Fruit fly (Drosophila melanogaster) whole organism, embryonic: ENCODE results near the gene Ugt35E2.

Source experiments
- Blimp-1 ChIP-seq: fragments of 200-800 bp; sonication (Bioruptor generic); optimal IDR thresholded peaks from 3 replicates; lab custom pipeline; 2018; ENCODE audit warnings: missing biosample characterization, missing genetic modification characterization, mild to moderate bottlenecking, moderate library complexity, missing genetic modification reagents
- CG10321 ChIP-seq: fragments of 200-800 bp; sonication (Bioruptor generic); IDR thresholded peaks from 2 replicates; pipeline ENCODE4 v1.3.6; 2022; ENCODE audit warnings: missing biosample characterization, missing genetic modification characterization
- CG12071 ChIP-seq: fragments of 200-800 bp; sonication (Bioruptor generic); optimal IDR thresholded peaks from 3 replicates; lab custom pipeline; 2018; ENCODE audit warnings: missing biosample characterization, mild to moderate bottlenecking, missing genetic modification characterization
- CG12104 ChIP-seq: fragments of 200-800 bp; sonication (Bioruptor generic); optimal IDR thresholded peaks from 3 replicates; lab custom pipeline; 2016; ENCODE audit warnings: missing biosample characterization, missing genetic modification characterization
- CG14441 ChIP-seq: fragments of 200-800 bp; sonication (Bioruptor generic); IDR thresholded peaks from 2 replicates; pipeline ENCODE4 v1.3.6; 2022; ENCODE audit warnings: missing biosample characterization, missing genetic modification characterization
- CG1529 ChIP-seq: fragments of 200-800 bp; sonication (Bioruptor generic); optimal IDR thresholded peaks from 3 replicates; lab custom pipeline; 2018; ENCODE audit warnings: missing biosample characterization, missing genetic modification characterization
- CG16863 ChIP-seq: fragments of 200-800 bp; sonication (Bioruptor generic); optimal IDR thresholded peaks from 3 replicates; lab custom pipeline; 2016; ENCODE audit warnings: missing biosample characterization, missing genetic modification characterization
- CG18262 ChIP-seq: fragments of 200-800 bp; optimal IDR thresholded peaks from 3 replicates; lab custom pipeline; 2019; ENCODE audit warnings: missing biosample characterization, mild to moderate bottlenecking, missing genetic modification characterization, moderate library complexity
- CG2678 ChIP-seq: fragments of 200-800 bp; sonication (Bioruptor generic); optimal IDR thresholded peaks from 3 replicates; lab custom pipeline; 2019; ENCODE audit warnings: missing biosample characterization, mild to moderate bottlenecking, missing genetic modification characterization, moderate library complexity
- CG32767 ChIP-seq: fragments of 200-800 bp; sonication (Bioruptor generic); IDR thresholded peaks from 2 replicates; pipeline ENCODE4 v1.3.6; 2022; ENCODE audit warnings: missing biosample characterization, missing genetic modification characterization
- CG43689 ChIP-seq: fragments of 200-800 bp; sonication (Bioruptor generic); IDR thresholded peaks from 2 replicates; pipeline ENCODE4 v1.3.6; 2022; ENCODE audit warnings: missing biosample characterization, missing genetic modification characterization
- CG6791 ChIP-seq: fragments of 200-800 bp; sonication (Bioruptor generic); IDR thresholded peaks from 3 replicates; pipeline ENCODE4 v1.3.6; 2022; ENCODE audit warnings: missing biosample characterization, missing genetic modification characterization; ENCODE audit not compliant: partially characterized antibody
- CG7271 ChIP-seq: fragments of 200-800 bp; sonication (Bioruptor generic); optimal IDR thresholded peaks from 2 replicates; lab custom pipeline; 2018; ENCODE audit warnings: missing biosample characterization, mild to moderate bottlenecking, missing genetic modification characterization, moderate library complexity
- CG7928 ChIP-seq: fragments of 200-800 bp; sonication (Bioruptor generic); optimal IDR thresholded peaks from 2 replicates; lab custom pipeline; 2017; ENCODE audit warnings: missing biosample characterization, mild to moderate bottlenecking, missing genetic modification characterization
- CG7987 ChIP-seq: fragments of 200-800 bp; sonication (Bioruptor generic); optimal IDR thresholded peaks from 2 replicates; lab custom pipeline; 2018; ENCODE audit warnings: missing biosample characterization, mild to moderate bottlenecking, missing genetic modification characterization, moderate library complexity
- CG9876 ChIP-seq: fragments of 200-800 bp; sonication (Bioruptor generic); optimal IDR thresholded peaks from 2 replicates; lab custom pipeline; 2016; ENCODE audit warnings: missing biosample characterization, missing genetic modification characterization
- CHES-1-like ChIP-seq: fragments of 200-800 bp; sonication (Bioruptor generic); optimal IDR thresholded peaks from 2 replicates; lab custom pipeline; 2016; ENCODE audit warnings: missing biosample characterization, missing genetic modification characterization
- D19B ChIP-seq: fragments of 200-800 bp; sonication (Bioruptor generic); optimal IDR thresholded peaks from 2 replicates; lab custom pipeline; 2017; ENCODE audit warnings: missing biosample characterization, mild to moderate bottlenecking, missing genetic modification characterization
- Fer2 ChIP-seq: fragments of 200-800 bp; sonication (Bioruptor generic); optimal IDR thresholded peaks from 2 replicates; lab custom pipeline; 2018; ENCODE audit warnings: missing biosample characterization, mild to moderate bottlenecking, missing genetic modification characterization, moderate library complexity
- Gug ChIP-seq: fragments of 200-800 bp; sonication (Bioruptor generic); IDR thresholded peaks from 4 replicates; pipeline ENCODE4 v1.3.6; 2022; ENCODE audit warnings: missing biosample characterization, missing genetic modification characterization
- HmgD ChIP-seq: fragments of 200-800 bp; sonication (Bioruptor generic); optimal IDR thresholded peaks from 3 replicates; lab custom pipeline; 2016; ENCODE audit warnings: missing biosample characterization, missing genetic modification characterization
- Hr51 ChIP-seq, 2 experiments: fragments of 200-800 bp; sonication (Bioruptor generic); optimal IDR thresholded peaks; 2 replicates in 1 of 2; 3 replicates in 1 of 2; lab custom pipeline; 2016 to 2018; ENCODE audit warnings: missing biosample characterization in 2 of 2, missing genetic modification characterization in 2 of 2, mild to moderate bottlenecking in 1 of 2, moderate library complexity in 1 of 2
- Kr ChIP-seq: fragments of 200-800 bp; sonication (Bioruptor generic); optimal IDR thresholded peaks from 2 replicates; lab custom pipeline; 2017; ENCODE audit warnings: missing biosample characterization, mild to moderate bottlenecking, missing genetic modification characterization
- NFAT ChIP-seq: fragments of 200-800 bp; sonication (Bioruptor generic); IDR thresholded peaks from 2 replicates; pipeline ENCODE4 v1.3.6; 2022; ENCODE audit warnings: missing biosample characterization, missing genetic modification characterization
- Rx ChIP-seq: fragments of 200-800 bp; sonication (Bioruptor generic); IDR thresholded peaks from 2 replicates; pipeline ENCODE4 v1.3.6; 2022; ENCODE audit warnings: missing biosample characterization, missing genetic modification characterization
- YL-1 ChIP-seq: fragments of 200-800 bp; sonication (Bioruptor generic); optimal IDR thresholded peaks from 3 replicates; lab custom pipeline; 2017; ENCODE audit warnings: missing biosample characterization, mild to moderate bottlenecking, missing genetic modification characterization
- ap ChIP-seq: fragments of 200-800 bp; sonication (Bioruptor generic); IDR thresholded peaks from 2 replicates; pipeline ENCODE4 v1.3.6; 2022; ENCODE audit warnings: missing biosample characterization, missing genetic modification characterization
- dysf ChIP-seq: fragments of 200-800 bp; sonication (Bioruptor generic); IDR thresholded peaks from 3 replicates; pipeline ENCODE4 v1.3.6; 2022; ENCODE audit warnings: missing biosample characterization, missing genetic modification characterization
- klu ChIP-seq: fragments of 200-800 bp; sonication (Bioruptor generic); IDR thresholded peaks from 2 replicates; pipeline ENCODE4 v1.3.6; 2022; ENCODE audit warnings: missing biosample characterization, missing genetic modification characterization
- lbe ChIP-seq: fragments of 200-800 bp; sonication (Bioruptor generic); optimal IDR thresholded peaks from 2 replicates; lab custom pipeline; 2016; ENCODE audit warnings: missing biosample characterization, mild to moderate bottlenecking, missing genetic modification characterization
- lov ChIP-seq, 2 experiments: fragments of 200-800 bp in 1 of 2; fragments of >200 bp in 1 of 2; sonication (Bioruptor generic) in 1 of 2; IDR thresholded peaks in 1 of 2; optimal IDR thresholded peaks in 1 of 2; 2 replicates in 1 of 2; 3 replicates in 1 of 2; pipeline versions ENCODE4 v1.3.6 to Lab custom; 2017 to 2022; ENCODE audit warnings: missing biosample characterization in 1 of 2, missing genetic modification characterization in 1 of 2
- nom ChIP-seq: fragments of 200-800 bp; sonication (Bioruptor generic); optimal IDR thresholded peaks from 2 replicates; lab custom pipeline; 2017; ENCODE audit warnings: missing biosample characterization, missing genetic modification characterization, mild to moderate bottlenecking, moderate library complexity, missing genetic modification reagents
- pnt ChIP-seq: fragments of 200-800 bp; sonication (Bioruptor generic); optimal IDR thresholded peaks from 3 replicates; lab custom pipeline; 2016; ENCODE audit warnings: missing biosample characterization, missing genetic modification characterization
- pros ChIP-seq: fragments of 200-800 bp; sonication (Bioruptor generic); optimal IDR thresholded peaks from 3 replicates; lab custom pipeline; 2019; ENCODE audit warnings: missing biosample characterization, mild to moderate bottlenecking, missing genetic modification characterization, moderate library complexity
- pzg ChIP-seq: fragments of 200-800 bp; sonication (Bioruptor generic); optimal IDR thresholded peaks from 3 replicates; lab custom pipeline; 2018; ENCODE audit warnings: missing biosample characterization, mild to moderate bottlenecking, missing genetic modification characterization, moderate library complexity
- repo ChIP-seq: fragments of 200-800 bp; sonication (Bioruptor generic); optimal IDR thresholded peaks from 2 replicates; lab custom pipeline; 2016; ENCODE audit warnings: missing biosample characterization, missing genetic modification characterization
- sisA ChIP-seq: fragments of 200-800 bp; sonication (Bioruptor generic); IDR thresholded peaks from 2 replicates; pipeline ENCODE4 v1.3.6; 2022; ENCODE audit warnings: missing biosample characterization, missing genetic modification characterization
- tap ChIP-seq: fragments of 200-800 bp; optimal IDR thresholded peaks from 3 replicates; lab custom pipeline; 2019; ENCODE audit warnings: missing biosample characterization, mild to moderate bottlenecking, missing genetic modification characterization, moderate library complexity
- tgo ChIP-seq: fragments of 200-800 bp; sonication (Bioruptor generic); IDR thresholded peaks from 3 replicates; pipeline ENCODE4 v1.3.6; 2022; ENCODE audit warnings: missing biosample characterization, missing genetic modification characterization

Gene Ugt35E2

DNA sequence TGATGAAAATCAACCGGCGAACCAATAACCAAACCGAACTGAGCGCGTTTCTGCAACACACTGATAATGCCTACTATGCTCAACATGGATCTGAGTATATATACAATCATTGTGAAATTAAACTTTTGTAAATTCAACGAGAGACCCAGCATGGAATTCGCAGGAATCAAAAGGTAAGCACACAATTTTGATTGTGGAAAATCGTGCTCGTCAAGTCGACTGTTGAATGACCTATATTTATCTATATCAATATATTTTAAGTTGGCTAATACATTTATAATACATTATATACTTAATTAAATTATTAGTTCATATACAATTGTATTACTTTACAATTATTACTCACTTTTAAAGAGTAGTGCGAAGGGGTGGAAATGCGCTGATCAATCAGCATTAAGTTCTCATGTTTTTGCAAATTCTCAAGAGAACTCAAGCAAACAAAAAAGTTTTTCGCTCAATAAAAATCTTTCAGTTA, 13.9 kb downstream of the Ugt35E2 start, which contains the start of gene Ugt302K1 (continued):
- no peak for TF ChIP-seq CG6791 (GFP tag; lab: Robert Waterston, UW)
- no peak for TF ChIP-seq CG1529 (GFP tag; lab: Kevin White, UChicago)
- TF ChIP-seq Blimp-1, result no peak
- no peak for TF ChIP-seq Rx (GFP tag; lab: Robert Waterston, UW)
- TF ChIP-seq CG16863, result no peak
- TF ChIP-seq CG7928, result no peak
- TF ChIP-seq tgo (GFP tag; lab: Robert Waterston, UW), result no peak
- TF ChIP-seq CG18262 (tag; lab: Kevin White, UChicago), result no peak
- peak; percentile 58 for TF ChIP-seq lbe (GFP tag; lab: Kevin White, UChicago)
- TF ChIP-seq CG43689, result no peak
- no peak for TF ChIP-seq CG7987
- peak; percentile 36; the same call in 1 of the 3 replicates for TF ChIP-seq dysf (GFP tag; lab: Robert Waterston, UW)
- TF ChIP-seq D19B, result peak; percentile 45
- no peak for TF ChIP-seq CG12071 (GFP tag; lab: Kevin White, UChicago)
- no peak for TF ChIP-seq CG12104
- TF ChIP-seq ap (GFP tag; lab: Robert Waterston, UW), result no peak
- TF ChIP-seq Kr (GFP tag; lab: Kevin White, UChicago), result no peak
- TF ChIP-seq lov (optimal IDR thresholded peaks at IDR 0.05; lab: Kevin White, UChicago), result no peak
- TF ChIP-seq lov (GFP tag; IDR thresholded peaks at IDR 0.05; lab: Robert Waterston, UW), result no peak
- no peak for TF ChIP-seq klu (GFP tag; lab: Robert Waterston, UW)

DNA sequence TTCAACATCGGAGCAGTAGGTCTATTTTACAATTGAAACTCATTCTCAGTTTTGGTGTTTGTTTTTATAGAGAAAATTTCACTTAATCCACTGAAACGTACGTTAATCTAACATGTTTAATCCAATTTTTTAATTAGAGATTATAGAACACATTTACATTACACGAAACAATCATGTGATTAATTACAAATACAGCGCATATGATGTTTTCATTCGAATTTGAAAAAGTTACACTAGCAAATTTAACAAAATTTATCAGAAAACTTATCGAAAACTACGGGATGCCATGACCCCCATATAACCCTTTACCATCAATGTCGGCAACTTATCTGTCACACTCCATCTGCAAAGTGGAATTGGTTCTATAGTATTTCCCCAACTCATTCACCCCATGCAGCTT, 22.6 kb downstream of the Ugt35E2 start, which contains the start of gene CheA86a:
Gene CheA86a (minus strand): TSS at position 101 of the 400 bp plus-strand sequence.
- TF ChIP-seq CG1529 (GFP tag; lab: Kevin White, UChicago) (no peak), CG7271 (tag; lab: Kevin White, UChicago) (no peak), CG2678 (tag; lab: Kevin White, UChicago) (no peak), pzg (GFP tag; lab: Kevin White, UChicago) (no peak), NFAT (GFP tag; lab: Robert Waterston, UW) (no peak), Gug (GFP tag; lab: Robert Waterston, UW) (no peak), nom (no peak), pnt (GFP tag; lab: Kevin White, UChicago) (no peak), CHES-1-like (no peak), Hr51 (GFP tag; optimal IDR thresholded peaks at IDR 0.05; lab: Kevin White, UChicago) (no peak), CG10321 (GFP tag; lab: Robert Waterston, UW) (no peak), CG14441 (no peak), CG9876 (GFP tag; lab: Kevin White, UChicago) (no peak), Fer2 (no peak)
- TF ChIP-seq, all 482 proteins: peak for 0

DNA sequence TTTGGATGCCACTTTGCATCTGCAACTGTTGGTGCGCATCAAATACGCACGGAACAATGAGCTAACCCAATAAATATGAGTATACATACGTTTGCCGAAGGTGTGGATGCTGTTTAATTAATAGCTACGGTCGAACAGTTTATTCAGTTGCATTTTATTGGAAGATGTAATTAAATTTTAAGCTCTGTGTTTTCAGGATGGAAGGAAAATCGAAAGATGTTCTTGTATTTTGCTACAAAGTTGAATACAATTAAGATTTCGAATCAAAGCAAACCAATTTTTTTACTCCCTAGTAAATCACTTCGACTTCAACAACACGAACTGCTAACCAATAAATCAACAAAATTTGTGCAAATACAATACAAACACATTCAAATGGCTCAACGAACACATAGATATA, 30.9 kb downstream of the Ugt35E2 start, which contains the start of gene mAcon2:
Gene mAcon2 (plus strand): TSS at position 301 of the 400 bp plus-strand sequence.
- TF ChIP-seq sisA (no peak), pzg (GFP tag; lab: Kevin White, UChicago) (no peak), HmgD (GFP tag; lab: Kevin White, UChicago) (no peak), pros (GFP tag; lab: Kevin White, UChicago) (no peak), CG32767 (GFP tag; lab: Robert Waterston, UW) (no peak), CG7928 (no peak), YL-1 (no peak), repo (GFP tag; lab: Kevin White, UChicago) (no peak), tap (tag; lab: Kevin White, UChicago) (no peak)
